Fruit fly (Drosophila melanogaster): ENCODE measurements around the gene bab1.

Gene bab1

dm6 chr3L:1005859-1006258, 95.0 kb downstream of the bab1 start:
- no peak for TF ChIP-seq N (GFP tag; optimal IDR thresholded peaks at IDR 0.05)
- no peak for TF ChIP-seq Rel (GFP tag; optimal IDR thresholded peaks at IDR 0.05)
- peak; percentile 87 for TF ChIP-seq Rel (tag; optimal IDR thresholded peaks at IDR 0.05)

- TF ChIP-seq h (GFP tag; optimal IDR thresholded peaks at IDR 0.05) (peak; percentile 45), Hr83 (GFP tag; optimal IDR thresholded peaks at IDR 0.05; ENCODE audit: poor library complexity, severe bottlenecking) (peak; percentile 15), Vsx2 (GFP tag; optimal IDR thresholded peaks at IDR 0.05; ENCODE audit: partially characterized antibody) (peak; percentile 50), dmrt93B (GFP tag; optimal IDR thresholded peaks at IDR 0.05) (no peak), brk (GFP tag; optimal IDR thresholded peaks at IDR 0.05) (no peak), foxo (GFP tag; optimal IDR thresholded peaks at IDR 0.05) (no peak), CG32264 (GFP tag; optimal IDR thresholded peaks at IDR 0.05) (no peak), Hr78 (GFP tag; optimal IDR thresholded peaks at IDR 0.05) (no peak), br (GFP tag; optimal IDR thresholded peaks at IDR 0.05) (peak; percentile 26), fru (GFP tag; optimal IDR thresholded peaks at IDR 0.05) (no peak), Rel (GFP tag; optimal IDR thresholded peaks at IDR 0.05) (no peak), Rel (tag; optimal IDR thresholded peaks at IDR 0.05) (peak; percentile 93), usp (GFP tag; optimal IDR thresholded peaks at IDR 0.05) (no peak), woc (GFP tag; optimal IDR thresholded peaks at IDR 0.05) (no peak)
Measured at dm6 chr3L:1000541-1000940, 100.3 kb downstream of the bab1 start.

DNA sequence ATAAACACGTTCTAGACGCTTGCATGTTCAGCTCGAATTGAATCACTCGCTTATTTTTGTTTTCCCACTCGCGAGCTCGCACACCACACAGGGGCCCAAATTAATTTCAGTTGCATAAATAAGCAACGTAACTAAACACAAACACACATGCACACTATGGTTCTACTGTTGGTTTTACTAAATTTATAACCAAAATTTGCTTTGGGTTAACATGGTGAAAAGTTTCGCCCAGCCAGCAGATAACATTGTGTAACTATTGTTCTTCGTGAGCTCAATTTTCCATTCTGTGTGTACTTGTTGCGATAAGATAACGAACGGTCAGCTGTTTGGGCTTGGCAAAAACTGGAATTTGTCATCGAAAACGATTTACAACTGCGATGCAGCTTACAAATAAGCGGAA, 100.9 kb downstream of the bab1 start:
- no peak for TF ChIP-seq pan (optimal IDR thresholded peaks at IDR 0.05)
- no peak for TF ChIP-seq GATAd (GFP tag; optimal IDR thresholded peaks at IDR 0.05)
- TF ChIP-seq jim (GFP tag; optimal IDR thresholded peaks at IDR 0.05) = no peak
- TF ChIP-seq Jra (GFP tag; optimal IDR thresholded peaks at IDR 0.05) = no peak
- TF ChIP-seq CG9705 (GFP tag; optimal IDR thresholded peaks at IDR 0.05) = no peak
- TF ChIP-seq woc (GFP tag; optimal IDR thresholded peaks at IDR 0.05) = no peak
- TF ChIP-seq dsf (GFP tag; optimal IDR thresholded peaks at IDR 0.05; ENCODE audit: borderline replicate concordance) = no peak
- TF ChIP-seq CrebA (GFP tag; optimal IDR thresholded peaks at IDR 0.05; ENCODE audit: borderline replicate concordance) = no peak
- no peak for TF ChIP-seq Mio (GFP tag; optimal IDR thresholded peaks at IDR 0.05)
- TF ChIP-seq tai (GFP tag; optimal IDR thresholded peaks at IDR 0.05) = no peak
- no peak for TF ChIP-seq Rel (GFP tag; optimal IDR thresholded peaks at IDR 0.05)
- TF ChIP-seq Rel (tag; optimal IDR thresholded peaks at IDR 0.05) = no peak
- no peak for TF ChIP-seq Vsx2 (GFP tag; optimal IDR thresholded peaks at IDR 0.05; ENCODE audit: partially characterized antibody)
- no peak for TF ChIP-seq Hr78 (GFP tag; optimal IDR thresholded peaks at IDR 0.05)
- no peak for TF ChIP-seq rgr (GFP tag; optimal IDR thresholded peaks at IDR 0.05)
- no peak for TF ChIP-seq ey (GFP tag; optimal IDR thresholded peaks at IDR 0.05)
- no peak for TF ChIP-seq HLH106 (tag; optimal IDR thresholded peaks at IDR 0.05)

- TF ChIP-seq sv (GFP tag; optimal IDR thresholded peaks at IDR 0.05) = no peak
- TF ChIP-seq psq (GFP tag; optimal IDR thresholded peaks at IDR 0.05) = no peak
- no peak for TF ChIP-seq sage (GFP tag; optimal IDR thresholded peaks at IDR 0.05)
- TF ChIP-seq Mio (GFP tag; optimal IDR thresholded peaks at IDR 0.05) = no peak
- TF ChIP-seq br (GFP tag; optimal IDR thresholded peaks at IDR 0.05) = no peak
- TF ChIP-seq Dfd (GFP tag; optimal IDR thresholded peaks at IDR 0.05) = no peak
- TF ChIP-seq GATAd (GFP tag; optimal IDR thresholded peaks at IDR 0.05) = no peak
- no peak for TF ChIP-seq CrebA (GFP tag; optimal IDR thresholded peaks at IDR 0.05; ENCODE audit: borderline replicate concordance)
- no peak for TF ChIP-seq dl (GFP tag; optimal IDR thresholded peaks at IDR 0.05; ENCODE audit: insufficient read depth in 1 of 2, partially characterized antibody in 2 of 2)
- TF ChIP-seq brk (GFP tag; optimal IDR thresholded peaks at IDR 0.05) = no peak
- no peak for TF ChIP-seq Rel (GFP tag; optimal IDR thresholded peaks at IDR 0.05)
- no peak for TF ChIP-seq Rel (tag; optimal IDR thresholded peaks at IDR 0.05)
- no peak for TF ChIP-seq pan (optimal IDR thresholded peaks at IDR 0.05)
- no peak for TF ChIP-seq CG9705 (GFP tag; optimal IDR thresholded peaks at IDR 0.05)
- no peak for TF ChIP-seq Hr78 (GFP tag; optimal IDR thresholded peaks at IDR 0.05)
- no peak for TF ChIP-seq rgr (GFP tag; optimal IDR thresholded peaks at IDR 0.05)
- TF ChIP-seq Hnf4 (GFP tag; optimal IDR thresholded peaks at IDR 0.05) = no peak
Measured at dm6 chr3L:995685-996084, 105.2 kb downstream of the bab1 start.

- TF ChIP-seq usp (GFP tag; optimal IDR thresholded peaks at IDR 0.05) (no peak), dl (GFP tag; optimal IDR thresholded peaks at IDR 0.05; ENCODE audit: insufficient read depth in 1 of 2, partially characterized antibody in 2 of 2) (no peak), HLH106 (tag; optimal IDR thresholded peaks at IDR 0.05) (no peak), foxo (GFP tag; optimal IDR thresholded peaks at IDR 0.05) (no peak), Mio (GFP tag; optimal IDR thresholded peaks at IDR 0.05) (no peak), lola (GFP tag; optimal IDR thresholded peaks at IDR 0.05) (no peak), Rel (GFP tag; optimal IDR thresholded peaks at IDR 0.05) (no peak), Rel (tag; optimal IDR thresholded peaks at IDR 0.05) (no peak), jim (GFP tag; optimal IDR thresholded peaks at IDR 0.05) (no peak), CrebA (GFP tag; optimal IDR thresholded peaks at IDR 0.05; ENCODE audit: borderline replicate concordance) (no peak), pan (optimal IDR thresholded peaks at IDR 0.05) (no peak), CG9705 (GFP tag; optimal IDR thresholded peaks at IDR 0.05) (no peak), ey (GFP tag; optimal IDR thresholded peaks at IDR 0.05) (no peak)
Measured at dm6 chr3L:993709-994108, 107.2 kb downstream of the bab1 start, which contains the start of gene aln. aln (plus strand) TSS chr3L:993983.

Data from whole organism, wandering third instar larva.